Worm (Caenorhabditis elegans): Measurements from ENCODE around the gene ins-7.

- TF ChIP-seq nhr-28 (tag; optimal IDR thresholded peaks at IDR 0.05) (no peak), M03D4.4 (tag; optimal IDR thresholded peaks at IDR 0.05) (no peak), ham-2 (GFP tag; optimal IDR thresholded peaks at IDR 0.05) (no peak)
Measured at ce11 chrIV:9675572-9675971, 7.1 kb downstream of the ins-7 start, which contains the start of gene nhr-34.
